Worm (Caenorhabditis elegans): Measurements from ENCODE around the gene K10C2.8.

K10C2.8 gene

DNA sequence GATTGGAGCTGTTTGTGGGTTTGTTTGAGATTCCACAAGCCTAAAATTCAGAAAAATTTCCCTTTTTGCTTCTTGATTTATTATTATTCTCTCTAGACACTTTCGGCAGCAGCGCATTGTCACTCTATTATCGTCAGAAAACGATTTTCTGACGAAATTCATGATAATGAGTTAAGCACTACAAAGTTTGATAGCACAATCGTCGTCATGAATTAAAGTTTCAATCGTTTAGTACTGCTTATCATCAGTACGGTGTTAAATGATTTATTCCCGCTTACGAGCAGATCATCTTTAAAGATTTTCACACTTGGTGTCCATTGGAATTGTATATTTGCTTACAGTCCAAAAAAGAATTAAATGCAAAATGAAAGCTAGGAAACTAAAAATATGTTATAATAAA lies 7.9 kb downstream of the K10C2.8 start:
- TF ChIP-seq Y75B8A.6 (GFP tag; IDR thresholded peaks at IDR 0.05) (no peak), F44E2.7 (GFP tag; IDR thresholded peaks at IDR 0.05) (no peak), set-16 (GFP tag; IDR thresholded peaks at IDR 0.05) (no peak), pha-4 (GFP tag; IDR thresholded peaks at IDR 0.05) (no peak), pha-4 (tag; optimal IDR thresholded peaks at IDR 0.05) (no peak), hlh-11 (tag; optimal IDR thresholded peaks at IDR 0.05) (peak; percentile 23), nhr-237 (tag; optimal IDR thresholded peaks at IDR 0.05) (no peak), ceh-28 (tag; optimal IDR thresholded peaks at IDR 0.05) (no peak), ZK337.2 (GFP tag; IDR thresholded peaks at IDR 0.05) (no peak), hmg-1.1 (GFP tag; IDR thresholded peaks at IDR 0.05) (no peak), nhr-6 (tag; optimal IDR thresholded peaks at IDR 0.05) (no peak), ztf-7 (tag; optimal IDR thresholded peaks at IDR 0.05) (no peak), duxl-1 (tag; optimal IDR thresholded peaks at IDR 0.05; ENCODE audit: poor library complexity) (no peak), egl-27 (tag; optimal IDR thresholded peaks at IDR 0.05) (no peak), php-3 (GFP tag; IDR thresholded peaks at IDR 0.05) (no peak), zag-1 (tag; optimal IDR thresholded peaks at IDR 0.05) (no peak), nhr-10 (tag; optimal IDR thresholded peaks at IDR 0.05) (no peak), lin-29 (GFP tag; IDR thresholded peaks at IDR 0.05) (no peak), unc-39 (tag; optimal IDR thresholded peaks at IDR 0.05) (no peak), madf-5 (GFP tag; IDR thresholded peaks at IDR 0.05) (no peak), zfp-2 (tag; optimal IDR thresholded peaks at IDR 0.05) (no peak), mdl-1 (tag; optimal IDR thresholded peaks at IDR 0.05) (no peak), pqm-1 (tag; optimal IDR thresholded peaks at IDR 0.05) (peak; percentile 79), nhr-111 (GFP tag; optimal IDR thresholded peaks at IDR 0.05) (no peak), Y48G9A.11 (GFP tag; IDR thresholded peaks at IDR 0.05) (no peak), dve-1 (tag; optimal IDR thresholded peaks at IDR 0.05; ENCODE audit: insufficient read depth) (peak; percentile 22), daf-19 (GFP tag; conservative IDR thresholded peaks at IDR 0.05) (no peak), aly-2 (tag; optimal IDR thresholded peaks at IDR 0.05) (no peak), mxl-3 (GFP tag; optimal IDR thresholded peaks at IDR 0.05) (no peak), Y5F2A.4 (GFP tag; optimal IDR thresholded peaks at IDR 0.05) (no peak), lim-7 (GFP tag; IDR thresholded peaks at IDR 0.05) (no peak), unc-130 (GFP tag; optimal IDR thresholded peaks at IDR 0.05) (no peak), skn-1 (tag; optimal IDR thresholded peaks at IDR 0.05) (no peak), daf-16 (GFP tag; optimal IDR thresholded peaks at IDR 0.05) (no peak), daf-16 (tag; optimal IDR thresholded peaks at IDR 0.05) (peak; percentile 39), zip-2 (tag; optimal IDR thresholded peaks at IDR 0.05) (no peak), nhr-28 (tag; optimal IDR thresholded peaks at IDR 0.05) (peak; percentile 73), dmd-6 (GFP tag; IDR thresholded peaks at IDR 0.05) (peak; percentile 44; the same call in 1 of the 2 replicates)

DNA sequence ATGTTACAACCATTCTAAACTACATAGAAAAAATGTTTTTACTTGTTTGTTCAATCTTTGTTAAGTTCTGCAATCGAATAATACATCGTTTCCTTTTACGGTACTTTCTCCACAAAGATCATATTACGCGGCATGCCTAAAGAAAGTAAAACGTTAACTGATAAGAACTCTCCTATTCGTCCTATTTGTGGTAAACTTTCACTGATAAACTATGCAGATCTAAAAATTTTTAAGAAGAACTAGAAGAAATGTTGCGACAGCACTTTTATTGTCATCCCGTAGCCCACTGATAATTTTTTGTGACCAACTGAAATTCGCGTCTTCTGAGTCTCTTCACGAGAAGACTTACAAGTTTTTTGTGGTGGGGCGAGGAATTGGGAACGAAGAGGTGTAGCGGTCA lies 10.3 kb downstream of the K10C2.8 start:
- TF ChIP-seq dve-1 (tag; optimal IDR thresholded peaks at IDR 0.05; ENCODE audit: insufficient read depth): peak; percentile 89
- TF ChIP-seq hlh-11 (tag; optimal IDR thresholded peaks at IDR 0.05): peak; percentile 71
- TF ChIP-seq nhr-28 (tag; optimal IDR thresholded peaks at IDR 0.05): peak; percentile 95
- 0 out of 2 replicates have a peak, but pooled peaks have one; percentile 36 for TF ChIP-seq lin-1 (GFP tag; IDR thresholded peaks at IDR 0.05)
- TF ChIP-seq nhr-77 (tag; optimal IDR thresholded peaks at IDR 0.05): peak; percentile 90
- TF ChIP-seq pqm-1 (tag; optimal IDR thresholded peaks at IDR 0.05): peak; percentile 96
- TF ChIP-seq daf-16 (GFP tag; optimal IDR thresholded peaks at IDR 0.05): no peak
- TF ChIP-seq daf-16 (tag; optimal IDR thresholded peaks at IDR 0.05): peak; percentile 75
- TF ChIP-seq nhr-41 (GFP tag; IDR thresholded peaks at IDR 0.05): no peak
- TF ChIP-seq mdl-1 (tag; optimal IDR thresholded peaks at IDR 0.05): peak in 1 of 2 experiments; percentile 36
- peak; percentile 43 for TF ChIP-seq nhr-102 (tag; optimal IDR thresholded peaks at IDR 0.05)
- no peak for TF ChIP-seq fkh-10 (GFP tag; optimal IDR thresholded peaks at IDR 0.05)
- TF ChIP-seq dmd-6 (GFP tag; IDR thresholded peaks at IDR 0.05): peak; percentile 80
- no peak for TF ChIP-seq madf-5 (GFP tag; IDR thresholded peaks at IDR 0.05)
